Fruit fly (Drosophila melanogaster) whole organism, embryonic: ENCODE measurements around the gene CG13455.
A peak's percentile ranks its signal among the peaks of the same experiment; 100 is the strongest.

Experiments
- Asciz ChIP-seq: fragments of 200-800 bp; sonication (Bioruptor generic); optimal IDR thresholded peaks from 2 replicates; lab custom pipeline; 2017; ENCODE audit warnings: missing biosample characterization, mild to moderate bottlenecking, missing genetic modification characterization, missing genetic modification reagents
- CG10147 ChIP-seq: fragments of 200-800 bp; sonication (Bioruptor generic); optimal IDR thresholded peaks from 2 replicates; lab custom pipeline; 2019; ENCODE audit warnings: missing biosample characterization, mild to moderate bottlenecking, missing genetic modification characterization, moderate library complexity
- CG11723 ChIP-seq: fragments of 200-800 bp; sonication (Bioruptor generic); optimal IDR thresholded peaks from 2 replicates; lab custom pipeline; 2017; ENCODE audit warnings: missing biosample characterization, mild to moderate bottlenecking, missing genetic modification characterization
- CG12744 ChIP-seq: fragments of 200-800 bp; sonication (Bioruptor generic); optimal IDR thresholded peaks from 2 replicates; lab custom pipeline; 2016; ENCODE audit warnings: missing biosample characterization, missing genetic modification characterization
- CG12769 ChIP-seq: fragments of 200-800 bp; sonication (Bioruptor generic); optimal IDR thresholded peaks from 2 replicates; lab custom pipeline; 2019; ENCODE audit warnings: missing biosample characterization, mild to moderate bottlenecking, missing genetic modification characterization, moderate library complexity
- CG14965 ChIP-seq: fragments of 200-800 bp; sonication (Bioruptor generic); optimal IDR thresholded peaks from 2 replicates; lab custom pipeline; 2016; ENCODE audit warnings: missing biosample characterization, missing genetic modification characterization, borderline replicate concordance
- CG1602 ChIP-seq: fragments of 200-800 bp; sonication (Bioruptor generic); optimal IDR thresholded peaks from 3 replicates; lab custom pipeline; 2016; ENCODE audit warnings: missing biosample characterization, missing genetic modification characterization
- CG16815 ChIP-seq: fragments of 200-800 bp; sonication (Bioruptor generic); optimal IDR thresholded peaks from 3 replicates; lab custom pipeline; 2017; ENCODE audit warnings: missing biosample characterization, mild to moderate bottlenecking, missing genetic modification characterization
- CG17912 ChIP-seq: fragments of 200-800 bp; sonication (Bioruptor generic); optimal IDR thresholded peaks from 2 replicates; lab custom pipeline; 2018; ENCODE audit warnings: missing biosample characterization, mild to moderate bottlenecking, missing genetic modification characterization
- CG3847 ChIP-seq: fragments of 200-800 bp; sonication (Bioruptor generic); IDR thresholded peaks from 2 replicates; pipeline ENCODE4 v1.3.6; 2022; ENCODE audit warnings: missing biosample characterization, missing genetic modification characterization
- CG4730 ChIP-seq: fragments of 200-800 bp; sonication (Bioruptor generic); IDR thresholded peaks from 2 replicates; pipeline ENCODE4 v1.3.6; 2022; ENCODE audit warnings: missing biosample characterization, missing genetic modification characterization
- CG6854 ChIP-seq: fragments of 200-800 bp; sonication (Bioruptor generic); optimal IDR thresholded peaks from 3 replicates; lab custom pipeline; 2017; ENCODE audit warnings: missing biosample characterization, mild to moderate bottlenecking, missing genetic modification characterization
- CG7839 ChIP-seq: fragments of 200-800 bp; sonication (Bioruptor generic); optimal IDR thresholded peaks from 3 replicates; lab custom pipeline; 2018; ENCODE audit warnings: missing biosample characterization, mild to moderate bottlenecking, missing genetic modification characterization, moderate library complexity
- CG9817 ChIP-seq: fragments of 200-800 bp; sonication (Bioruptor generic); optimal IDR thresholded peaks from 2 replicates; lab custom pipeline; 2018; ENCODE audit warnings: missing biosample characterization, mild to moderate bottlenecking, missing genetic modification characterization, moderate library complexity
- Chrac-16 ChIP-seq: fragments of 200-800 bp; sonication (Bioruptor generic); optimal IDR thresholded peaks from 3 replicates; lab custom pipeline; 2016; ENCODE audit warnings: missing biosample characterization, missing genetic modification characterization
- CkIIα-i1 ChIP-seq: fragments of 200-800 bp; sonication (Bioruptor generic); IDR thresholded peaks from 2 replicates; pipeline ENCODE4 v1.3.6; 2022; ENCODE audit warnings: missing biosample characterization, missing genetic modification characterization
- D ChIP-seq, 2 experiments: fragments of 200-800 bp in 1 of 2; fragments of >200 bp in 1 of 2; sonication (Bioruptor generic) in 1 of 2; optimal IDR thresholded peaks; 2 replicates in 1 of 2; 3 replicates in 1 of 2; lab custom pipeline; 2017; ENCODE audit warnings: mild to moderate bottlenecking in 1 of 2, missing biosample characterization in 1 of 2, missing genetic modification characterization in 1 of 2, missing genetic modification reagents in 1 of 2
- Dip3 ChIP-seq: fragments of 200-800 bp; sonication (Bioruptor generic); optimal IDR thresholded peaks from 3 replicates; lab custom pipeline; 2016; ENCODE audit warnings: missing biosample characterization, missing genetic modification characterization
- Dll ChIP-seq: fragments of 200-800 bp; sonication (Bioruptor generic); IDR thresholded peaks from 4 replicates; pipeline ENCODE4 v1.3.6; 2022; ENCODE audit warnings: missing biosample characterization, missing genetic modification characterization; ENCODE audit not compliant: partially characterized antibody
- Ets97D ChIP-seq: fragments of 200-800 bp; sonication (Bioruptor generic); optimal IDR thresholded peaks from 3 replicates; lab custom pipeline; 2016; ENCODE audit warnings: missing biosample characterization, missing genetic modification characterization
- GATAe ChIP-seq: fragments of 200-800 bp; sonication (Bioruptor generic); conservative IDR thresholded peaks from 2 replicates; pipeline ENCODE4 v1.3.6; 2022; ENCODE audit warnings: missing biosample characterization, missing genetic modification characterization
- Gug ChIP-seq: fragments of 200-800 bp; sonication (Bioruptor generic); IDR thresholded peaks from 4 replicates; pipeline ENCODE4 v1.3.6; 2022; ENCODE audit warnings: missing biosample characterization, missing genetic modification characterization
- HHEX ChIP-seq: fragments of 200-800 bp; sonication (Bioruptor generic); optimal IDR thresholded peaks from 3 replicates; lab custom pipeline; 2017; ENCODE audit warnings: missing biosample characterization, mild to moderate bottlenecking, missing genetic modification characterization, missing genetic modification reagents
- Hsf ChIP-seq: fragments of 200-800 bp; sonication (Bioruptor generic); optimal IDR thresholded peaks from 3 replicates; lab custom pipeline; 2016; ENCODE audit warnings: missing biosample characterization, missing genetic modification characterization
- MBD-R2 ChIP-seq: fragments of 200-800 bp; sonication (Bioruptor generic); IDR thresholded peaks from 2 replicates; pipeline ENCODE4 v1.3.6; 2022; ENCODE audit warnings: missing biosample characterization, missing genetic modification characterization
- Myb ChIP-seq: fragments of 200-800 bp; sonication (Bioruptor generic); optimal IDR thresholded peaks from 2 replicates; lab custom pipeline; 2016; ENCODE audit warnings: missing biosample characterization, missing genetic modification characterization
- Ssrp ChIP-seq: fragments of 200-800 bp; sonication (Bioruptor generic); optimal IDR thresholded peaks from 2 replicates; lab custom pipeline; 2018; ENCODE audit warnings: missing biosample characterization, mild to moderate bottlenecking, missing genetic modification characterization, moderate library complexity
- bab2 ChIP-seq: fragments of 200-800 bp; sonication (Bioruptor generic); optimal IDR thresholded peaks from 2 replicates; lab custom pipeline; 2016; ENCODE audit warnings: missing biosample characterization, missing genetic modification characterization
- chif ChIP-seq, 2 experiments: fragments of 200-800 bp; sonication (Bioruptor generic); optimal IDR thresholded peaks; 3 replicates each; lab custom pipeline; 2016; ENCODE audit warnings: missing biosample characterization in 2 of 2, missing genetic modification characterization in 2 of 2
- chinmo ChIP-seq: fragments of 200-800 bp; sonication (Bioruptor generic); IDR thresholded peaks from 4 replicates; pipeline ENCODE4 v1.3.6; 2022; ENCODE audit warnings: missing biosample characterization, missing genetic modification characterization; ENCODE audit not compliant: partially characterized antibody
- crp ChIP-seq, 2 experiments: fragments of 200-800 bp; sonication (Bioruptor generic); optimal IDR thresholded peaks; 2 replicates in 1 of 2; 3 replicates in 1 of 2; lab custom pipeline; 2017; ENCODE audit warnings: missing biosample characterization in 2 of 2, missing genetic modification characterization in 2 of 2, mild to moderate bottlenecking in 1 of 2, moderate library complexity in 1 of 2
- dan ChIP-seq: fragments of 200-800 bp; sonication (Bioruptor generic); IDR thresholded peaks from 2 replicates; pipeline ENCODE4 v1.3.6; 2022; ENCODE audit warnings: missing biosample characterization, missing genetic modification characterization
- ems ChIP-seq: fragments of 200-800 bp; sonication (Bioruptor generic); optimal IDR thresholded peaks from 3 replicates; lab custom pipeline; 2016; ENCODE audit warnings: missing biosample characterization, missing genetic modification characterization
- ewg ChIP-seq: fragments of 200-800 bp; sonication (Bioruptor generic); optimal IDR thresholded peaks from 3 replicates; lab custom pipeline; 2017; ENCODE audit warnings: mild to moderate bottlenecking, missing biosample characterization, missing genetic modification reagents, missing genetic modification characterization
- fd96Cb ChIP-seq: fragments of 200-800 bp; sonication (Bioruptor generic); optimal IDR thresholded peaks from 2 replicates; lab custom pipeline; 2018; ENCODE audit warnings: missing biosample characterization, mild to moderate bottlenecking, missing genetic modification characterization, moderate library complexity
- grn ChIP-seq: fragments of 200-800 bp; sonication (Bioruptor generic); optimal IDR thresholded peaks from 3 replicates; lab custom pipeline; 2017; ENCODE audit warnings: missing biosample characterization, missing genetic modification characterization
- her ChIP-seq: fragments of 200-800 bp; sonication (Bioruptor generic); optimal IDR thresholded peaks from 2 replicates; lab custom pipeline; 2016; ENCODE audit warnings: missing biosample characterization, missing genetic modification characterization
- lola ChIP-seq, 3 experiments: fragments of >200 bp in 2 of 3; fragments of 200-800 bp in 1 of 3; sonication (Bioruptor generic) in 1 of 3; optimal IDR thresholded peaks; 2 replicates each; lab custom pipeline; 2017 to 2019; ENCODE audit warnings: missing biosample characterization in 3 of 3, missing genetic modification characterization in 3 of 3, mild to moderate bottlenecking in 1 of 3, moderate library complexity in 1 of 3
- maf-S ChIP-seq: fragments of 200-800 bp; sonication (Bioruptor generic); optimal IDR thresholded peaks from 2 replicates; lab custom pipeline; 2016; ENCODE audit warnings: missing biosample characterization, missing genetic modification characterization
- nau ChIP-seq: fragments of 200-800 bp; sonication (Bioruptor generic); optimal IDR thresholded peaks from 3 replicates; lab custom pipeline; 2017; ENCODE audit warnings: missing biosample characterization, mild to moderate bottlenecking, missing genetic modification characterization, missing genetic modification reagents
- pan ChIP-seq, 4 experiments: fragments of >200 bp in 3 of 4; fragments of 200-800 bp in 1 of 4; sonication (Bioruptor generic) in 1 of 4; optimal IDR thresholded peaks in 3 of 4; IDR thresholded peaks in 1 of 4; 2 replicates each; pipeline versions ENCODE4 v1.3.6 to Lab custom; 2017 to 2022; ENCODE audit warnings: missing biosample characterization in 2 of 4, missing genetic modification characterization in 2 of 4, mixed read lengths in 1 of 4
- pita ChIP-seq: fragments of 200-800 bp; sonication (Bioruptor generic); optimal IDR thresholded peaks from 2 replicates; lab custom pipeline; 2017; ENCODE audit warnings: missing biosample characterization, mild to moderate bottlenecking, missing genetic modification characterization
- psq ChIP-seq: fragments of 200-800 bp; sonication (Bioruptor generic); optimal IDR thresholded peaks from 2 replicates; lab custom pipeline; 2017; ENCODE audit warnings: missing biosample characterization, missing genetic modification characterization
- scrt ChIP-seq: fragments of 200-800 bp; sonication (Bioruptor generic); optimal IDR thresholded peaks from 2 replicates; lab custom pipeline; 2018; ENCODE audit warnings: missing biosample characterization, mild to moderate bottlenecking, missing genetic modification characterization, moderate library complexity
- ttk ChIP-seq: fragments of 200-800 bp; sonication (Bioruptor generic); IDR thresholded peaks from 2 replicates; pipeline ENCODE4 v2.1.2; 2022; ENCODE audit warnings: missing biosample characterization, missing genetic modification characterization
- vvl ChIP-seq: fragments of 200-800 bp; sonication (Bioruptor generic); IDR thresholded peaks from 2 replicates; pipeline ENCODE4 v1.3.6; 2022; ENCODE audit warnings: missing biosample characterization, missing genetic modification characterization

Gene CG13455

dm6 chr3L:15534274-15535227, 38.2 kb downstream of the CG13455 start (continued):
- no peak for TF ChIP-seq grn (GFP tag; lab: Kevin White, UChicago)
- peak; percentile 57 for TF ChIP-seq fd96Cb (tag; lab: Kevin White, UChicago)
- TF ChIP-seq ems (GFP tag; lab: Kevin White, UChicago), result peak; percentile 53
- TF ChIP-seq Ets97D, result peak; percentile 0
- no peak for TF ChIP-seq CG4730 (GFP tag; lab: Robert Waterston, UW)
- TF ChIP-seq CG9817 (tag; lab: Kevin White, UChicago), result peak; percentile 57
- TF ChIP-seq CG10147, result peak; percentile 39
- TF ChIP-seq CG14965 (GFP tag; lab: Kevin White, UChicago), result no peak
- TF ChIP-seq ttk (GFP tag; lab: Robert Waterston, UW), result no peak
- peak in 1 of 2 experiments; percentile 28 for TF ChIP-seq crp (GFP tag; optimal IDR thresholded peaks at IDR 0.05; lab: Kevin White, UChicago)
- peak; percentile 46 for TF ChIP-seq Asciz (GFP tag; lab: Kevin White, UChicago)
- no peak for TF ChIP-seq pita (GFP tag; lab: Kevin White, UChicago)
- no peak for TF ChIP-seq dan (GFP tag; lab: Robert Waterston, UW)
- peak; percentile 77 for TF ChIP-seq CG7839
- peak; percentile 77 for TF ChIP-seq CG16815
- TF ChIP-seq Myb (GFP tag; lab: Kevin White, UChicago), result peak; percentile 21
- TF ChIP-seq chinmo (GFP tag; lab: Robert Waterston, UW), result peak; percentile 97
- peak; percentile 51 for TF ChIP-seq CG3847 (GFP tag; lab: Robert Waterston, UW)
- TF ChIP-seq CG1602 (GFP tag; lab: Kevin White, UChicago), result peak; percentile 72
- peak; percentile 61 for TF ChIP-seq CG12769 (tag; lab: Kevin White, UChicago)
- no peak for TF ChIP-seq CG12744 (GFP tag; lab: Kevin White, UChicago)
- 0 out of 4 replicates have a peak, but pooled peaks have one; percentile 5 for TF ChIP-seq Dll
- peak; percentile 28 for TF ChIP-seq maf-S (GFP tag; lab: Kevin White, UChicago)
- TF ChIP-seq psq (GFP tag; lab: Kevin White, UChicago), result peak; percentile 20
- TF ChIP-seq vvl, result peak; percentile 11; the same call in 1 of the 2 replicates
- TF ChIP-seq HHEX (GFP tag; lab: Kevin White, UChicago), result peak; percentile 32
- peak; percentile 56 for TF ChIP-seq Dip3
- peak; percentile 57 for TF ChIP-seq Hsf (GFP tag; lab: Kevin White, UChicago)
- TF ChIP-seq CkIIα-i1 (GFP tag; lab: Robert Waterston, UW), result no peak
- TF ChIP-seq Gug (GFP tag; lab: Robert Waterston, UW), result peak; percentile 55; the same call in 2 of the 4 replicates
- no peak for TF ChIP-seq D (optimal IDR thresholded peaks at IDR 0.05; lab: Kevin White, UChicago)
- TF ChIP-seq D (GFP tag; optimal IDR thresholded peaks at IDR 0.05; lab: Kevin White, UChicago), result peak; percentile 43
- TF ChIP-seq chif (GFP tag; optimal IDR thresholded peaks at IDR 0.05; lab: Kevin White, UChicago), result peak; percentile 43 to 64
- TF ChIP-seq MBD-R2 (GFP tag; lab: Robert Waterston, UW), result no peak
- peak; percentile 50 for TF ChIP-seq scrt (GFP tag; lab: Kevin White, UChicago)
- TF ChIP-seq CG11723 (GFP tag; lab: Kevin White, UChicago), result peak; percentile 61
- TF ChIP-seq Ssrp (tag; lab: Kevin White, UChicago), result peak; percentile 65
- TF ChIP-seq bab2 (GFP tag; lab: Kevin White, UChicago), result peak; percentile 61
- peak; percentile 16 for TF ChIP-seq nau (GFP tag; lab: Kevin White, UChicago)
- peak; percentile 27 for TF ChIP-seq CG6854 (GFP tag; lab: Kevin White, UChicago)
- no peak for TF ChIP-seq GATAe
- no peak for TF ChIP-seq CG17912 (GFP tag; lab: Kevin White, UChicago)
- no peak for TF ChIP-seq her (GFP tag; lab: Kevin White, UChicago)
- peak; percentile 53 for TF ChIP-seq Chrac-16 (GFP tag; lab: Kevin White, UChicago)
- TF ChIP-seq ewg, result peak; percentile 50
- peak in 1 of 2 experiments; percentile 82 for TF ChIP-seq pan (optimal IDR thresholded peaks at IDR 0.05; lab: Kevin White, UChicago)
- peak; percentile 21 to 71 for TF ChIP-seq pan (GFP tag; optimal IDR thresholded peaks at IDR 0.05 in 1 of 2, IDR thresholded peaks at IDR 0.05 in 1 of 2)
- peak in 1 of 3 experiments; percentile 83 for TF ChIP-seq lola (GFP tag; optimal IDR thresholded peaks at IDR 0.05; lab: Kevin White, UChicago)
